Worm (Caenorhabditis elegans): Measurements from ENCODE around the gene hip-1.

hip-1 gene

DNA sequence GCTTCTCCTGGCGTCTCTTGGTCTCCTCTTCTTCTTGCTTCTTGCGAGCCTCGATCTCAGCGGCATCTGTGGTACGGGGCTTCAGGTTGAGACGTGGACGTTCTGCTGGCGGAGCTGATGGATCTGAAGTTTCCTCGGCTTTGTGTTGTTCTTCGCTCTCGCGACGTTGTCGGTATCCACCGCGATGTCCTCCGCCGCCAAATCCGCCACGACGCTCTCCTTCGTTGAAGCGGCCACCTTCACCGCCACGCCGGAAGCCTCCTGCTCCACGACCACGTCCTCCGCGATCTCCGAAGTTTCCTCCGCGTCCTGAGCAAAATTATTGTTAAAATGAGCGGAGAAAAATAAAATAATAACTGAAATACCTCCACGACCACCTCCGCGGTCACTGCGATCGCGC is 20.5 kb upstream of the hip-1 start:
- no peak for TF ChIP-seq lin-11 (tag; optimal IDR thresholded peaks at IDR 0.05)
- no peak for TF ChIP-seq unc-62 (GFP tag; optimal IDR thresholded peaks at IDR 0.05)
- TF ChIP-seq Y55F3AM.14 (GFP tag; optimal IDR thresholded peaks at IDR 0.05): no peak
- no peak for TF ChIP-seq elt-3 (tag; optimal IDR thresholded peaks at IDR 0.05)
- TF ChIP-seq ceh-16 (tag; optimal IDR thresholded peaks at IDR 0.05): no peak

ce11 chrIII:13642227-13642626 is 19.9 kb upstream of the hip-1 start, which contains the start of gene T12D8.10:
T12D8.10 (minus strand) TSS chrIII:13642327.
- TF ChIP-seq fos-1 (tag; optimal IDR thresholded peaks at IDR 0.05) (no peak), sma-9 (GFP tag; optimal IDR thresholded peaks at IDR 0.05) (no peak), sma-9 (tag; optimal IDR thresholded peaks at IDR 0.05) (no peak), mbf-1 (tag; optimal IDR thresholded peaks at IDR 0.05) (no peak), nhr-25 (tag; optimal IDR thresholded peaks at IDR 0.05) (no peak), nhr-21 (tag; optimal IDR thresholded peaks at IDR 0.05) (no peak), snpc-4 (tag; optimal IDR thresholded peaks at IDR 0.05) (no peak), Y55F3AM.14 (GFP tag; optimal IDR thresholded peaks at IDR 0.05) (no peak), mdl-1 (tag; optimal IDR thresholded peaks at IDR 0.05) (no peak), elt-3 (tag; optimal IDR thresholded peaks at IDR 0.05) (no peak), skn-1 (tag; optimal IDR thresholded peaks at IDR 0.05) (no peak), sma-3 (GFP tag; optimal IDR thresholded peaks at IDR 0.05) (no peak), crh-2 (tag; optimal IDR thresholded peaks at IDR 0.05) (no peak), ama-1 (optimal IDR thresholded peaks at IDR 0.05) (no peak), unc-39 (tag; optimal IDR thresholded peaks at IDR 0.05) (no peak), unc-62 (GFP tag; optimal IDR thresholded peaks at IDR 0.05) (no peak), C34F6.9 (tag; optimal IDR thresholded peaks at IDR 0.05) (no peak), nhr-237 (tag; optimal IDR thresholded peaks at IDR 0.05) (no peak), ZK546.5 (tag; optimal IDR thresholded peaks at IDR 0.05) (no peak), aly-2 (tag; optimal IDR thresholded peaks at IDR 0.05) (no peak)

- no peak for TF ChIP-seq nhr-11 (tag; optimal IDR thresholded peaks at IDR 0.05)
These were observed 19.3 kb upstream of the hip-1 start, which contains the start of gene acbp-5 for ce11 chrIII:13641588-13641987. acbp-5 (minus strand) TSS chrIII:13641688.

DNA sequence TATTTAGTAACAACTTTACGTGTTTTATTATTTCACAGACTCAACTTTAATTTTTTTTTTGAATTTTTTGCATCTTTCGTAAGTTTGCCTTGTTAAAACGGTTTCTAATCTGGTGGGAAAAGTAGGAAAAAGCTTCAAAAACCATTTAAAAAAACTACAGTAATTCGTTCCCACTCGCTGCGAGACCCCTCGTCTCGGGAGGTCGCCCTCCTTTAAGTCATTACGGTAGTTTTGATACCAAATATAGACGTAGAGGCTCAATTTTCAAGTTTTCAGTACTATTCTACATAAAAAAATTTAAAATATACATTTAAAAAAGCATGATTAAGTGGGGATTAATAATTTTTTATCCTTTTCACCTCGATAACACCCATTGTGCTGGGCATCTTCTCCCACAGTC is 18.6 kb upstream of the hip-1 start:
- TF ChIP-seq ama-1 (optimal IDR thresholded peaks at IDR 0.05): no peak
- TF ChIP-seq blmp-1 (tag; optimal IDR thresholded peaks at IDR 0.05; ENCODE audit: insufficient read depth): no peak
- no peak for TF ChIP-seq crh-2 (tag; optimal IDR thresholded peaks at IDR 0.05)
- TF ChIP-seq ztf-4 (tag; optimal IDR thresholded peaks at IDR 0.05): no peak
- TF ChIP-seq dmd-4 (tag; optimal IDR thresholded peaks at IDR 0.05): no peak
- no peak for TF ChIP-seq aly-2 (tag; optimal IDR thresholded peaks at IDR 0.05)
- TF ChIP-seq nhr-23 (tag; optimal IDR thresholded peaks at IDR 0.05): no peak
- no peak for TF ChIP-seq sem-4 (tag; optimal IDR thresholded peaks at IDR 0.05)
- no peak for TF ChIP-seq mbf-1 (tag; optimal IDR thresholded peaks at IDR 0.05)
- no peak for TF ChIP-seq mab-5 (tag; optimal IDR thresholded peaks at IDR 0.05)
- no peak for TF ChIP-seq ZK546.5 (tag; optimal IDR thresholded peaks at IDR 0.05)
- no peak for TF ChIP-seq Y55F3AM.14 (GFP tag; optimal IDR thresholded peaks at IDR 0.05)
- no peak for TF ChIP-seq nhr-21 (tag; optimal IDR thresholded peaks at IDR 0.05)
- no peak for TF ChIP-seq peb-1 (tag; optimal IDR thresholded peaks at IDR 0.05)
- no peak for TF ChIP-seq nhr-10 (tag; optimal IDR thresholded peaks at IDR 0.05)
- TF ChIP-seq alr-1 (tag; optimal IDR thresholded peaks at IDR 0.05): no peak

DNA sequence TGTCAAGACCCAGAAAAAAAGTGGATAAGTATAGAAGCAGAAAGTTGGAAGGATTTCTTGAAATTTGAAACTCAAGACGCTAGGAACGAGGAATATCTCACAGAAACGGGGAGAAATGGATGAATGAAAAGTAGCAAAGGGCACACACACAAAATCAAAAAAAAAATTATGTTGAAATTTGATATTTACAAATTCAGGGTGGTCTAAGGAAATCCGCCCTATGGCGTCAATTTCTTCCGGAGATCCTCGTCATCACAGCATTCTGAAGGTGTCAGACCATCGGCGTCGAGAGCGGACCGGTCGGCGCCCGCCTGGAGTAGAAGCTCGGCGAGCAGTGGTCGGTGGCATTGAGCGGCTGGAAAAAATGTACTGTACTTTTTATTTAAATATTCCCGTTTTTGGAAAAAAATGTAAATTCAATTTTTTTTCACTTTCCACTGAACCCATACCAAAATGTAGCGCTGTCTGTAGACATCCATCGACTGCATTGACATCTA is 17.8 kb upstream of the hip-1 start:
- TF ChIP-seq crh-2 (tag; optimal IDR thresholded peaks at IDR 0.05): no peak
- TF ChIP-seq ceh-82 (tag; optimal IDR thresholded peaks at IDR 0.05): no peak
- TF ChIP-seq zag-1 (tag; optimal IDR thresholded peaks at IDR 0.05): no peak
- no peak for TF ChIP-seq alr-1 (tag; optimal IDR thresholded peaks at IDR 0.05)
- no peak for TF ChIP-seq snpc-4 (tag; optimal IDR thresholded peaks at IDR 0.05)
- no peak for TF ChIP-seq lsy-2 (tag; optimal IDR thresholded peaks at IDR 0.05)
- TF ChIP-seq nhr-10 (tag; optimal IDR thresholded peaks at IDR 0.05): no peak
- no peak for TF ChIP-seq unc-39 (tag; optimal IDR thresholded peaks at IDR 0.05)
- no peak for TF ChIP-seq blmp-1 (tag; optimal IDR thresholded peaks at IDR 0.05; ENCODE audit: insufficient read depth)
- no peak for TF ChIP-seq nhr-25 (tag; optimal IDR thresholded peaks at IDR 0.05)
- TF ChIP-seq aly-2 (tag; optimal IDR thresholded peaks at IDR 0.05): no peak
- no peak for TF ChIP-seq ZK546.5 (tag; optimal IDR thresholded peaks at IDR 0.05)
- TF ChIP-seq mbf-1 (tag; optimal IDR thresholded peaks at IDR 0.05): no peak
- no peak for TF ChIP-seq elt-3 (tag; optimal IDR thresholded peaks at IDR 0.05)
